Fruit fly (Drosophila melanogaster): Measurements from ENCODE around the gene Pgant4.

dm6 chr2L:3438078-3438477 lies 34.3 kb upstream of the Pgant4 start:
- TF ChIP-seq zfh1 (GFP tag; IDR thresholded peaks at IDR 0.05), result no peak
- no peak for TF ChIP-seq zf30C (GFP tag; optimal IDR thresholded peaks at IDR 0.05)
- TF ChIP-seq CG13624 (GFP tag; optimal IDR thresholded peaks at IDR 0.05), result no peak
- no peak for TF ChIP-seq usp (GFP tag; optimal IDR thresholded peaks at IDR 0.05)
- TF ChIP-seq Sox102F (GFP tag; optimal IDR thresholded peaks at IDR 0.05), result no peak
